Worm (Caenorhabditis elegans) whole organism, L1 larva: ENCODE data around the gene Y38H6C.21.

ENCODE experiments used
- ama-1 ChIP-seq: fragments of 150-350 bp; optimal IDR thresholded peaks from 2 replicates; lab custom pipeline; 2014
- elt-2 ChIP-seq: sonication (generic microtip); optimal IDR thresholded peaks from 2 replicates; lab custom pipeline; 2016; ENCODE audit warnings: missing genetic modification characterization, mild to moderate bottlenecking, inconsistent platforms, missing compliant biosample characterization, missing genetic modification reagents
- skn-1 ChIP-seq: fragments of 150-350 bp; optimal IDR thresholded peaks from 2 replicates; lab custom pipeline; 2014; ENCODE audit warnings: missing biosample characterization, missing genetic modification characterization
- sox-4 ChIP-seq: sonication (generic microtip); optimal IDR thresholded peaks from 2 replicates; lab custom pipeline; 2016; ENCODE audit warnings: missing genetic modification characterization, missing compliant biosample characterization
- unc-62 ChIP-seq: fragments of 150-350 bp; optimal IDR thresholded peaks from 2 replicates; lab custom pipeline; 2014; ENCODE audit warnings: missing biosample characterization, missing genetic modification reagents, missing genetic modification characterization
- ztf-11 ChIP-seq, 2 experiments: sonication (generic microtip); optimal IDR thresholded peaks; 2 replicates each; lab custom pipeline; 2016 to 2017; ENCODE audit warnings: missing genetic modification characterization in 2 of 2, missing biosample characterization in 1 of 2, missing compliant biosample characterization in 1 of 2
- ztf-4 ChIP-seq: fragments of 150-350 bp; optimal IDR thresholded peaks from 2 replicates; lab custom pipeline; 2014; ENCODE audit warnings: missing biosample characterization, missing genetic modification characterization

ce11 chrV:20580511-20581040, 25.5 kb upstream of the Y38H6C.21 start, which contains the start of gene F26F2.7:
- TF ChIP-seq sox-4 (tag; lab: Kevin White, UChicago): peak; percentile 75
- peak; percentile 57 for TF ChIP-seq skn-1
- no peak for TF ChIP-seq unc-62 (GFP tag; lab: Kevin White, UChicago)
- peak; percentile 81 for TF ChIP-seq elt-2
- TF ChIP-seq ztf-4: no peak
- TF ChIP-seq ama-1: no peak
- TF ChIP-seq ztf-11 (tag; optimal IDR thresholded peaks at IDR 0.05; lab: Kevin White, UChicago): peak in 1 of 2 experiments; percentile 67
